Worm (Caenorhabditis elegans) whole organism, L4/young adult: ENCODE data around the gene spe-10.

Experiments
- dao-5 ChIP-seq: sonication (generic microtip); optimal IDR thresholded peaks from 2 replicates; lab custom pipeline; 2016; ENCODE audit warnings: missing genotype, missing genetic modification characterization, moderate library complexity, missing compliant biosample characterization
- him-1 ChIP-seq: sonication (generic microtip); optimal IDR thresholded peaks from 2 replicates; lab custom pipeline; 2016; ENCODE audit warnings: missing genotype, missing genetic modification reagents, missing genetic modification characterization, missing compliant biosample characterization

ce11 chrV:10393708-10394107 is 9.7 kb downstream of the spe-10 start:
- TF ChIP-seq dao-5 (no peak), him-1 (tag; lab: Kevin White, UChicago) (no peak)
